Worm (Caenorhabditis elegans) whole organism, L1 larva: ENCODE measurements around the gene Y48E1B.8.

Source experiments
- Y116A8C.19 ChIP-seq: sonication (generic microtip); optimal IDR thresholded peaks from 2 replicates; lab custom pipeline; 2016; ENCODE audit warnings: missing compliant biosample characterization, missing genetic modification characterization, borderline replicate concordance
- mep-1 ChIP-seq: fragments of 150-350 bp; optimal IDR thresholded peaks from 2 replicates; lab custom pipeline; 2014; ENCODE audit warnings: missing biosample characterization, missing genetic modification characterization
- pqm-1 ChIP-seq: sonication (generic microtip); optimal IDR thresholded peaks from 3 replicates; lab custom pipeline; 2017; ENCODE audit warnings: missing biosample characterization, missing genetic modification characterization

DNA sequence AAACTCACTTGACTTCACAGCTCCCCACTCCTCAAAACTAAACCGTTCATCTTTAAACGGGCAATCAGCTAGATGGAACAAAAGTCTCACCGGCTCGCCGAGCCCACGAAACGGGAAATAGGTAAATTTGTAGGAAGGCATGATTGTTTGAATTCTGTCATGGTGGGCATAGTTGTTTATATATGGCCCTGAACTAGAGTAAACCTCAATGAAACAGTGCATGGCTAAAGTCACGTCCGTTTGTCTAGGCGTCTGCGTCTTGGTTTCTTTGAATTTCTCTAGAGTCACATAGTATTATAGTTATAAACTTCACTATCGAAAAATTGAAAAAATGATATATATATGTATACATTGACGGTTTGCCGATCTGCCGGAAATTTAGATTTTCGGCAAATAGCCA lies 41.5 kb downstream of the Y48E1B.8 start, which contains the start of gene gst-19:
- TF ChIP-seq mep-1 (tag; lab: Kevin White, UChicago): no peak
- TF ChIP-seq pqm-1 (tag; lab: Kevin White, UChicago): no peak
- TF ChIP-seq Y116A8C.19 (tag; lab: Kevin White, UChicago): no peak
